Fruit fly (Drosophila melanogaster) whole organism: ENCODE data around the gene Gmd.

Experiments used
- CG8478 ChIP-seq: fragments of >200 bp; optimal IDR thresholded peaks from 2 replicates; lab custom pipeline; 2018; ENCODE audit warnings: inconsistent platforms
- Dll ChIP-seq: fragments of >200 bp; optimal IDR thresholded peaks from 2 replicates; lab custom pipeline; 2017
- EcR ChIP-seq, 2 experiments: fragments of >200 bp; optimal IDR thresholded peaks; 2 replicates each; lab custom pipeline; 2017; ENCODE audit warnings: missing biosample characterization in 2 of 2, missing genetic modification characterization in 2 of 2, missing genetic modification reagents in 2 of 2
- pan ChIP-seq: fragments of >200 bp; optimal IDR thresholded peaks from 2 replicates; lab custom pipeline; 2017
- psq ChIP-seq: fragments of >200 bp; optimal IDR thresholded peaks from 2 replicates; lab custom pipeline; 2017
- usp ChIP-seq: fragments of >200 bp; optimal IDR thresholded peaks from 2 replicates; lab custom pipeline; 2017; ENCODE audit warnings: missing biosample characterization, missing genetic modification characterization, mixed read lengths

Gmd gene

dm6 chr2L:4930541-4930940 is 46.3 kb downstream of the Gmd start:
- TF ChIP-seq pan (lab: Kevin White, UChicago) (no peak), usp (no peak), Dll (lab: Kevin White, UChicago) (no peak), psq (lab: Kevin White, UChicago) (no peak), EcR (GFP tag; optimal IDR thresholded peaks at IDR 0.05; lab: Kevin White, UChicago) (no peak), CG8478 (lab: Kevin White, UChicago) (no peak)

- TF ChIP-seq CG8478 (lab: Kevin White, UChicago) (no peak), EcR (GFP tag; optimal IDR thresholded peaks at IDR 0.05; lab: Kevin White, UChicago) (no peak), usp (no peak), psq (lab: Kevin White, UChicago) (no peak), Dll (lab: Kevin White, UChicago) (no peak), pan (lab: Kevin White, UChicago) (no peak)
These were observed 48.5 kb downstream of the Gmd start for dm6 chr2L:4928340-4928739.
